Worm (Caenorhabditis elegans) whole organism, L4 larva: ENCODE results near the gene T10D4.11.
A peak's percentile ranks its signal among the peaks of the same experiment; 100 is the strongest.

Source experiments
- Y105C5A.15 ChIP-seq: fragments of 200-800 bp; sonication (Bioruptor generic); IDR thresholded peaks from 2 replicates; pipeline ENCODE4 v1.3.6; 2022; ENCODE audit warnings: missing genetic modification characterization, missing compliant biosample characterization
- Y48G9A.11 ChIP-seq: fragments of 200-800 bp; sonication (Bioruptor generic); IDR thresholded peaks from 2 replicates; pipeline ENCODE4 v1.3.6; 2022; ENCODE audit warnings: missing genetic modification reagents, missing genetic modification characterization, missing compliant biosample characterization
- Y5F2A.4 ChIP-seq: fragments of 200-800 bp; sonication (Bioruptor generic); optimal IDR thresholded peaks from 2 replicates; lab custom pipeline; 2018; ENCODE audit warnings: mild to moderate bottlenecking, missing genetic modification characterization, missing compliant biosample characterization
- aha-1 ChIP-seq: fragments of 150-350 bp; peaks from one replicate; lab custom pipeline; 2014; ENCODE audit warnings: missing biosample characterization, missing genetic modification characterization
- ceh-82 ChIP-seq: sonication (generic microtip); optimal IDR thresholded peaks from 2 replicates; lab custom pipeline; 2017; ENCODE audit warnings: missing biosample characterization, missing genetic modification characterization
- daf-12 ChIP-seq: fragments of 150-350 bp; optimal IDR thresholded peaks from 2 replicates; lab custom pipeline; 2014; ENCODE audit warnings: missing biosample characterization, missing genetic modification reagents, missing genetic modification characterization
- daf-19 ChIP-seq: fragments of 200-800 bp; sonication (Bioruptor generic); conservative IDR thresholded peaks from 2 replicates; pipeline ENCODE4 v1.3.6; 2022; ENCODE audit warnings: missing genetic modification characterization, missing compliant biosample characterization
- daf-8 ChIP-seq: fragments of 200-800 bp; sonication (Bioruptor generic); IDR thresholded peaks from 2 replicates; pipeline ENCODE4 v1.3.6; 2022; ENCODE audit warnings: missing genetic modification characterization, missing compliant biosample characterization
- dmd-6 ChIP-seq: fragments of 200-800 bp; sonication (Bioruptor generic); IDR thresholded peaks from 2 replicates; pipeline ENCODE4 v1.3.6; 2022; ENCODE audit warnings: missing genetic modification reagents, missing genetic modification characterization, missing compliant biosample characterization
- dmd-9 ChIP-seq: fragments of 200-800 bp; sonication (Bioruptor generic); IDR thresholded peaks from 2 replicates; pipeline ENCODE4 v1.3.6; 2022; ENCODE audit warnings: missing genetic modification reagents, missing genetic modification characterization, missing compliant biosample characterization
- dpl-1 ChIP-seq: fragments of 150-350 bp; optimal IDR thresholded peaks from 2 replicates; lab custom pipeline; 2014; ENCODE audit warnings: missing biosample characterization, missing genetic modification reagents, missing genetic modification characterization
- duxl-1 ChIP-seq: sonication (generic microtip); optimal IDR thresholded peaks from 2 replicates; lab custom pipeline; 2016; ENCODE audit warnings: mild to moderate bottlenecking, missing genetic modification characterization, moderate library complexity, missing compliant biosample characterization; ENCODE audit not compliant: poor library complexity
- egl-27 ChIP-seq: sonication (generic microtip); optimal IDR thresholded peaks from 3 replicates; lab custom pipeline; 2017; ENCODE audit warnings: missing biosample characterization, missing genetic modification reagents, missing genetic modification characterization
- egl-43 ChIP-seq: fragments of 200-800 bp; sonication (Bioruptor generic); IDR thresholded peaks from 2 replicates; pipeline ENCODE4 v1.3.6; 2022; ENCODE audit warnings: missing genetic modification reagents, missing genetic modification characterization, missing compliant biosample characterization
- fos-1 ChIP-seq: fragments of 150-350 bp; optimal IDR thresholded peaks from 2 replicates; lab custom pipeline; 2014; ENCODE audit warnings: missing biosample characterization, missing genetic modification characterization
- lin-13 ChIP-seq: fragments of 150-350 bp; optimal IDR thresholded peaks from 2 replicates; lab custom pipeline; 2014; ENCODE audit warnings: missing biosample characterization, missing genetic modification reagents, missing genetic modification characterization
- lin-15B ChIP-seq: fragments of 150-350 bp; sonication (generic microtip); optimal IDR thresholded peaks from 3 replicates; lab custom pipeline; 2014; ENCODE audit warnings: missing biosample characterization, missing genetic modification characterization
- lin-39 ChIP-seq: fragments of 150-350 bp; optimal IDR thresholded peaks from 2 replicates; lab custom pipeline; 2014; ENCODE audit warnings: missing biosample characterization, missing genetic modification reagents, missing genetic modification characterization
- lsy-2 ChIP-seq, 2 experiments: fragments of 150-350 bp in 1 of 2; sonication (generic microtip) in 1 of 2; optimal IDR thresholded peaks; 2 replicates each; lab custom pipeline; 2014 to 2017; ENCODE audit warnings: missing biosample characterization in 2 of 2, missing genetic modification characterization in 2 of 2
- mdt-29 ChIP-seq: fragments of 200-800 bp; sonication (Bioruptor generic); IDR thresholded peaks from 2 replicates; pipeline ENCODE4 v1.3.6; 2022; ENCODE audit warnings: missing genetic modification reagents, missing genetic modification characterization, missing compliant biosample characterization
- mep-1 ChIP-seq: fragments of 150-350 bp; sonication (generic microtip); optimal IDR thresholded peaks from 3 replicates; lab custom pipeline; 2014; ENCODE audit warnings: missing biosample characterization, missing genetic modification characterization
- nhr-10 ChIP-seq: fragments of 150-350 bp; optimal IDR thresholded peaks from 2 replicates; lab custom pipeline; 2014; ENCODE audit warnings: missing biosample characterization, missing genetic modification characterization
- nhr-102 ChIP-seq: sonication (generic microtip); optimal IDR thresholded peaks from 2 replicates; lab custom pipeline; 2016; ENCODE audit warnings: mild to moderate bottlenecking, missing genetic modification characterization, moderate library complexity, missing compliant biosample characterization
- nhr-25 ChIP-seq: sonication (generic microtip); optimal IDR thresholded peaks from 2 replicates; lab custom pipeline; 2017; ENCODE audit warnings: missing genetic modification characterization, mild to moderate bottlenecking, missing compliant biosample characterization, antibody characterized with exemption, moderate library complexity, borderline replicate concordance; ENCODE audit not compliant: insufficient read depth
- nhr-42 ChIP-seq: fragments of 200-800 bp; sonication (Bioruptor generic); IDR thresholded peaks from 2 replicates; pipeline ENCODE4 v1.3.6; 2022; ENCODE audit warnings: missing genetic modification characterization, missing compliant biosample characterization
- nhr-48 ChIP-seq: sonication (generic microtip); optimal IDR thresholded peaks from 2 replicates; lab custom pipeline; 2016; ENCODE audit warnings: mild to moderate bottlenecking, missing genetic modification characterization, missing compliant biosample characterization
- nhr-76 ChIP-seq: fragments of 150-350 bp; optimal IDR thresholded peaks from 2 replicates; lab custom pipeline; 2014; ENCODE audit warnings: missing biosample characterization, missing genetic modification characterization
- nhr-77 ChIP-seq: fragments of 150-350 bp; optimal IDR thresholded peaks from 2 replicates; lab custom pipeline; 2014; ENCODE audit warnings: missing biosample characterization, missing genetic modification characterization
- pqm-1 ChIP-seq: sonication (generic microtip); optimal IDR thresholded peaks from 2 replicates; lab custom pipeline; 2017; ENCODE audit warnings: missing biosample characterization, missing genetic modification characterization
- rbr-2 ChIP-seq: sonication (generic microtip); optimal IDR thresholded peaks from 2 replicates; lab custom pipeline; 2016; ENCODE audit warnings: missing genotype, missing genetic modification characterization, missing compliant biosample characterization
- sdz-12 ChIP-seq: fragments of 200-800 bp; sonication (Bioruptor generic); optimal IDR thresholded peaks from 2 replicates; lab custom pipeline; 2018; ENCODE audit warnings: mild to moderate bottlenecking, missing genetic modification characterization, missing compliant biosample characterization
- skn-1 ChIP-seq: fragments of 150-350 bp; optimal IDR thresholded peaks from 2 replicates; lab custom pipeline; 2014; ENCODE audit warnings: missing biosample characterization, missing genetic modification characterization
- unc-62 ChIP-seq, 3 experiments: fragments of 150-350 bp in 1 of 3; sonication (generic microtip); optimal IDR thresholded peaks in 2 of 3; peaks in 1 of 3; 1 replicate in 1 of 3; 2 replicates in 2 of 3; lab custom pipeline; 2014 to 2017; ENCODE audit warnings: missing biosample characterization in 3 of 3, missing genetic modification characterization in 3 of 3, missing genetic modification reagents in 3 of 3, missing genotype in 1 of 3
- zfp-3 ChIP-seq: fragments of 200-800 bp; sonication (Bioruptor generic); conservative IDR thresholded peaks from 2 replicates; pipeline ENCODE4 v1.3.6; 2022; ENCODE audit warnings: missing genetic modification reagents, missing genetic modification characterization, missing compliant biosample characterization
- zip-2 ChIP-seq: fragments of 150-350 bp; optimal IDR thresholded peaks from 2 replicates; lab custom pipeline; 2014; ENCODE audit warnings: missing biosample characterization, missing genetic modification characterization
- ztf-7 ChIP-seq: fragments of 150-350 bp; optimal IDR thresholded peaks from 2 replicates; lab custom pipeline; 2014; ENCODE audit warnings: missing biosample characterization, missing genetic modification characterization

The T10D4.11 gene

ce11 chrII:3170089-3170488 lies 20.7 kb upstream of the T10D4.11 start, which contains the start of gene fbxc-55:
fbxc-55 (minus strand) TSS chrII:3170189.
- TF ChIP-seq nhr-10 (tag; lab: Kevin White, UChicago) (no peak), daf-12 (no peak)

- TF ChIP-seq dpl-1 (no peak), Y5F2A.4 (no peak), lin-13 (GFP tag; lab: Kevin White, UChicago) (no peak)
- TF ChIP-seq, all 104 proteins: peak for 0
These were observed 9.6 kb upstream of the T10D4.11 start, which contains the start of gene sri-34 for ce11 chrII:3158985-3159384. sri-34 (minus strand) TSS chrII:3159085.

DNA sequence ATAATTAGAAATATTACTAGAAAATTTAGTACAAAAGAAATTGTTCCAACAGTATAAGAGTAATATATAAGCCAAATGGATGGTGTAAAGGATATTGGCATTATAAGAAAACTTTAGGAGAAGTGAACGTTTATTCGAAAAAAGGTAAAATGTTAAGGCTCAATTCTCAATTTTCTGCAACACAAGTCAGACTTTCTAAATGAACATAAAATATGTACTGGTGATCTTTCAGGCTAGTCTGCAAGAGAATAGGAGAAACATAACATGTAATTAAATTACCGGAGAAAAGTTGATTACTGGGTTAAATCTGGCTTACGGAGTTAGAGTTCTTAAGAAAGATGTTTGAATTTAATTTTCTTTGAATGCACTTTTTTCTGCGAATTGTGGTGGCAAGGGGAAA lies 7.3 kb upstream of the T10D4.11 start, which contains the start of gene sri-33:
sri-33 (minus strand) TSS at position 101 of the 400 bp plus-strand sequence.
- TF ChIP-seq nhr-102 (tag; lab: Kevin White, UChicago) (no peak), aha-1 (tag; lab: Kevin White, UChicago) (peak; percentile 34)

DNA sequence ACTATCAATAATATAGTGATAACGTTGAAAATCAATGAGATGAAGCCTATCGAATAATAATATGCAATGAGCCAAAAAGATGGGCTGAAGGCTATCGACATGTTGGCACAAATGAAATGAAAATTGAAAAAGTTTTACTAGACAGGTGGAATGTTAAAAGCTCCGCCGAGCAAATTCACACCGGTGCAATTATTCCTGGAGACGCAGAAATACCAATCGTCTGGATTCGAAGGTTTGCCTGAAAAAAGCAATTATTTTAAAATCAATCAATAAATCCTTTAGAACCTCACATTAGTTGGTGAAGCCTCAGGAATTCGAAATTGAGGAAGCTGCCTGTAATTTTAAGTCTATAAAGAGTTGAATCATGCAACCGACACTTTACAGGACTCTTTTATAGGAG lies 5.0 kb upstream of the T10D4.11 start, which contains the start of gene sri-32:
sri-32 (minus strand) TSS at position 101 of the 400 bp plus-strand sequence.
- TF ChIP-seq zfp-3 (no peak), egl-27 (tag; lab: Kevin White, UChicago) (no peak), nhr-25 (tag; lab: Kevin White, UChicago) (no peak), nhr-77 (no peak), lin-15B (tag; lab: Kevin White, UChicago) (no peak), Y48G9A.11 (GFP tag; lab: Robert Waterston, UW) (no peak), lsy-2 (tag; optimal IDR thresholded peaks at IDR 0.05; lab: Kevin White, UChicago) (no peak), ceh-82 (no peak), fos-1 (tag; lab: Kevin White, UChicago) (no peak), pqm-1 (tag; lab: Kevin White, UChicago) (no peak), nhr-42 (GFP tag; lab: Robert Waterston, UW) (no peak), ztf-7 (tag; lab: Kevin White, UChicago) (no peak), mep-1 (tag; lab: Kevin White, UChicago) (no peak), mdt-29 (GFP tag; lab: Robert Waterston, UW) (no peak), daf-8 (GFP tag; lab: Robert Waterston, UW) (no peak), sdz-12 (no peak)

DNA sequence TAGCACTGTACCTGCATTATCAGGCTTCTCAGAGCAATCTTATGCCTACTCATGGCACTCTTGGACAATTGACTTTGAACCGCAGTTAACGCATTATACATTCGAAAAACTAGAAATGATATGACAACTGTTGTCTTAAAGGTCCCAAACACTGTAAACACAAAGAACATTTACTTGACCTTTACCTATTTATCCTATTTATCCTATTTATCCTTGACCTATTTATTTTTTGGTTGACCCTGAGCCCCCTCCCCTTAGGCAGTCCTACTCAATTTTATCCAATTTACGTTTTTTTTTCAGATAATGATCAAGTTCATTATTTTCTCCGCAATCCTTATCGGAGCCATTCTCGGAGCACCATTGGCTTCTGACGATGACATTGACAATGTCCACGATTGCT lies 2.2 kb upstream of the T10D4.11 start, which contains the start of the genes T10D4.14 and T10D4.19:
T10D4.14 (minus strand) TSS at position 101 of the 400 bp plus-strand sequence.
T10D4.19 (plus strand) TSS at position 304 of the 400 bp plus-strand sequence.
- TF ChIP-seq Y105C5A.15 (GFP tag; lab: Robert Waterston, UW): no peak
- TF ChIP-seq dpl-1: no peak
- TF ChIP-seq skn-1 (tag; lab: Kevin White, UChicago): no peak
- TF ChIP-seq dmd-6: no peak
- TF ChIP-seq nhr-76 (tag; lab: Kevin White, UChicago): no peak
- no peak for TF ChIP-seq ceh-82
- no peak for TF ChIP-seq egl-43
- no peak for TF ChIP-seq nhr-102 (tag; lab: Kevin White, UChicago)
- TF ChIP-seq lin-39 (tag; lab: Kevin White, UChicago): no peak
- TF ChIP-seq nhr-48 (tag; lab: Kevin White, UChicago): no peak
- no peak for TF ChIP-seq nhr-42 (GFP tag; lab: Robert Waterston, UW)
- TF ChIP-seq rbr-2 (tag; lab: Kevin White, UChicago): no peak

DNA sequence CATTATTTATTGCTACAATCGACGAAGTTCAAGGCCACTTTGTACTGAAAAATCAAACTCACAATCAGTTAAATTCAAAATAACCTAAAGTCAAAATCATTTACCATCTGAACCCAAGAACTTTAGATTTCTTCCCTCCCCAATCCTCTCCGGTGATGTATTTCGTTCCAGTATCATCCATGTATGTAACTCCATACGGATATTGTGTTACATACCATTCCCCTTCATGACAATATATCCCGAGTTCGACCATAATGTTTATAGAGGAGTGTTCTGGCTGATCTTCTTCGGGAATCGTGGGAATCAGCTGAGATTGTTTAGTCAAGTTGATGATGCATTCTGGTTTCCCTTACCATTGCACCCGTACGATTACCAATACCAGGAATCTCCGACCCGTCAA lies 1.0 kb downstream of the T10D4.11 start:
- TF ChIP-seq daf-19 (GFP tag; lab: Robert Waterston, UW): no peak
- no peak for TF ChIP-seq duxl-1
- TF ChIP-seq dmd-9 (GFP tag; lab: Robert Waterston, UW): no peak
- TF ChIP-seq zip-2 (tag; lab: Kevin White, UChicago): no peak
- peak in 1 of 2 experiments; percentile 92 for TF ChIP-seq unc-62 (GFP tag; optimal IDR thresholded peaks at IDR 0.05 in 1 of 2; lab: Kevin White, UChicago)
- TF ChIP-seq unc-62 (tag; optimal IDR thresholded peaks at IDR 0.05; lab: Kevin White, UChicago): no peak
